Fruit fly (Drosophila melanogaster) whole organism: Measurements from ENCODE around the gene Naglu.

ENCODE experiments used
- CG8478 ChIP-seq: fragments of >200 bp; optimal IDR thresholded peaks from 2 replicates; lab custom pipeline; 2018; ENCODE audit warnings: inconsistent platforms
- Dll ChIP-seq: fragments of >200 bp; optimal IDR thresholded peaks from 2 replicates; lab custom pipeline; 2017
- EcR ChIP-seq, 2 experiments: fragments of >200 bp; optimal IDR thresholded peaks; 2 replicates each; lab custom pipeline; 2017; ENCODE audit warnings: missing biosample characterization in 2 of 2, missing genetic modification characterization in 2 of 2, missing genetic modification reagents in 2 of 2
- pan ChIP-seq: fragments of >200 bp; optimal IDR thresholded peaks from 2 replicates; lab custom pipeline; 2017
- psq ChIP-seq: fragments of >200 bp; optimal IDR thresholded peaks from 2 replicates; lab custom pipeline; 2017
- usp ChIP-seq: fragments of >200 bp; optimal IDR thresholded peaks from 2 replicates; lab custom pipeline; 2017; ENCODE audit warnings: missing biosample characterization, missing genetic modification characterization, mixed read lengths

- no peak for TF ChIP-seq psq (lab: Kevin White, UChicago)
- TF ChIP-seq Dll (lab: Kevin White, UChicago), result no peak
- TF ChIP-seq pan (lab: Kevin White, UChicago), result no peak
- no peak for TF ChIP-seq usp (GFP tag; lab: Kevin White, UChicago)
- TF ChIP-seq EcR (GFP tag; optimal IDR thresholded peaks at IDR 0.05; lab: Kevin White, UChicago), result peak in 1 of 2 experiments; percentile 51
- no peak for TF ChIP-seq CG8478
Observed at dm6 chr2L:8419382-8419940, 7.8 kb upstream of the Naglu start.
